Worm (Caenorhabditis elegans) whole organism, L3 larva: ENCODE results near the gene oig-8.

Experiments
- ZK546.5 ChIP-seq: sonication (generic microtip); optimal IDR thresholded peaks from 2 replicates; lab custom pipeline; 2017; ENCODE audit warnings: missing biosample characterization, missing genetic modification characterization
- aly-2 ChIP-seq: fragments of 150-350 bp; optimal IDR thresholded peaks from 2 replicates; lab custom pipeline; 2014; ENCODE audit warnings: missing biosample characterization, missing genetic modification characterization
- ama-1 ChIP-seq: fragments of 150-350 bp; optimal IDR thresholded peaks from 2 replicates; lab custom pipeline; 2018
- ceh-16 ChIP-seq: sonication (generic microtip); optimal IDR thresholded peaks from 2 replicates; lab custom pipeline; 2017; ENCODE audit warnings: missing biosample characterization, missing genetic modification characterization
- ceh-28 ChIP-seq: fragments of 150-350 bp; optimal IDR thresholded peaks from 2 replicates; lab custom pipeline; 2014; ENCODE audit warnings: missing biosample characterization, missing genetic modification reagents, missing genetic modification characterization
- ceh-82 ChIP-seq: fragments of 150-350 bp; optimal IDR thresholded peaks from 2 replicates; lab custom pipeline; 2014; ENCODE audit warnings: missing biosample characterization, missing genetic modification characterization
- ceh-9 ChIP-seq: sonication (generic microtip); optimal IDR thresholded peaks from 2 replicates; lab custom pipeline; 2018; ENCODE audit warnings: missing biosample characterization, missing genetic modification characterization
- daf-12 ChIP-seq: fragments of 150-350 bp; optimal IDR thresholded peaks from 2 replicates; lab custom pipeline; 2014; ENCODE audit warnings: missing biosample characterization, missing genetic modification reagents, missing genetic modification characterization
- egl-27 ChIP-seq: sonication (generic microtip); optimal IDR thresholded peaks from 4 replicates; lab custom pipeline; 2017; ENCODE audit warnings: missing biosample characterization, missing genetic modification reagents, missing genetic modification characterization
- egl-5 ChIP-seq: fragments of 150-350 bp; optimal IDR thresholded peaks from 2 replicates; lab custom pipeline; 2017; ENCODE audit warnings: missing biosample characterization, missing genetic modification reagents, missing genetic modification characterization, inconsistent platforms
- elt-2 ChIP-seq: sonication (generic microtip); optimal IDR thresholded peaks from 2 replicates; lab custom pipeline; 2016; ENCODE audit warnings: missing genetic modification reagents, mild to moderate bottlenecking, missing genetic modification characterization, missing compliant biosample characterization
- elt-3 ChIP-seq, 3 experiments: fragments of 150-350 bp in 1 of 3; sonication (generic microtip) in 2 of 3; optimal IDR thresholded peaks; 2 replicates in 2 of 3; 4 replicates in 1 of 3; lab custom pipeline; 2014 to 2017; ENCODE audit warnings: missing biosample characterization in 3 of 3, missing genetic modification characterization in 3 of 3
- eor-1 ChIP-seq, 2 experiments: fragments of 150-350 bp; optimal IDR thresholded peaks; 2 replicates each; lab custom pipeline; 2014 to 2018; ENCODE audit warnings: missing biosample characterization in 2 of 2, missing genetic modification characterization in 2 of 2
- fkh-10 ChIP-seq: sonication (generic microtip); optimal IDR thresholded peaks from 2 replicates; lab custom pipeline; 2017; ENCODE audit warnings: missing biosample characterization, missing genetic modification reagents, missing genetic modification characterization
- fkh-2 ChIP-seq: fragments of 150-350 bp; optimal IDR thresholded peaks from 2 replicates; lab custom pipeline; 2014; ENCODE audit warnings: missing biosample characterization, missing genetic modification reagents, missing genetic modification characterization
- fos-1 ChIP-seq: fragments of 150-350 bp; optimal IDR thresholded peaks from 2 replicates; lab custom pipeline; 2014; ENCODE audit warnings: missing biosample characterization, missing genetic modification characterization
- hmg-11 ChIP-seq: sonication (generic microtip); optimal IDR thresholded peaks from 2 replicates; lab custom pipeline; 2016; ENCODE audit warnings: missing genetic modification characterization, missing compliant biosample characterization
- jun-1 ChIP-seq: fragments of 150-350 bp; optimal IDR thresholded peaks from 2 replicates; lab custom pipeline; 2014; ENCODE audit warnings: missing biosample characterization, missing genetic modification reagents, missing genetic modification characterization
- lin-15B ChIP-seq: fragments of 150-350 bp; optimal IDR thresholded peaks from 2 replicates; lab custom pipeline; 2014; ENCODE audit warnings: missing biosample characterization, missing genetic modification characterization
- lin-39 ChIP-seq: fragments of 150-350 bp; optimal IDR thresholded peaks from 2 replicates; lab custom pipeline; 2018; ENCODE audit warnings: missing biosample characterization, missing genetic modification reagents, missing genetic modification characterization
- lsy-12 ChIP-seq: sonication (generic microtip); optimal IDR thresholded peaks from 2 replicates; lab custom pipeline; 2016; ENCODE audit warnings: mild to moderate bottlenecking, missing genetic modification characterization, missing compliant biosample characterization
- mdl-1 ChIP-seq: fragments of 150-350 bp; optimal IDR thresholded peaks from 2 replicates; lab custom pipeline; 2014; ENCODE audit warnings: missing biosample characterization, missing genetic modification characterization
- mml-1 ChIP-seq: fragments of 150-350 bp; sonication (generic microtip); optimal IDR thresholded peaks from 3 replicates; lab custom pipeline; 2014; ENCODE audit warnings: missing biosample characterization, missing genetic modification characterization
- nfya-1 ChIP-seq: sonication (generic microtip); optimal IDR thresholded peaks from 2 replicates; lab custom pipeline; 2017; ENCODE audit warnings: missing genetic modification characterization, mild to moderate bottlenecking, missing compliant biosample characterization, antibody characterized with exemption, moderate library complexity; ENCODE audit not compliant: insufficient read depth
- nhr-11 ChIP-seq: fragments of 150-350 bp; optimal IDR thresholded peaks from 2 replicates; lab custom pipeline; 2014; ENCODE audit warnings: missing biosample characterization, missing genetic modification characterization
- nhr-12 ChIP-seq: fragments of 150-350 bp; optimal IDR thresholded peaks from 2 replicates; lab custom pipeline; 2014; ENCODE audit warnings: missing biosample characterization, missing genetic modification characterization
- nhr-23 ChIP-seq: fragments of 150-350 bp; optimal IDR thresholded peaks from 2 replicates; lab custom pipeline; 2014; ENCODE audit warnings: missing biosample characterization, missing genetic modification reagents, missing genetic modification characterization
- nhr-237 ChIP-seq: fragments of 150-350 bp; optimal IDR thresholded peaks from 2 replicates; lab custom pipeline; 2014; ENCODE audit warnings: missing biosample characterization, missing genetic modification characterization
- nhr-25 ChIP-seq: sonication (generic microtip); optimal IDR thresholded peaks from 2 replicates; lab custom pipeline; 2017; ENCODE audit warnings: missing biosample characterization, missing genetic modification characterization
- nhr-28 ChIP-seq: fragments of 150-350 bp; optimal IDR thresholded peaks from 2 replicates; lab custom pipeline; 2014; ENCODE audit warnings: missing biosample characterization, missing genetic modification characterization
- nhr-76 ChIP-seq: fragments of 150-350 bp; sonication (generic microtip); optimal IDR thresholded peaks from 5 replicates; lab custom pipeline; 2014; ENCODE audit warnings: missing biosample characterization, missing genetic modification characterization
- nhr-77 ChIP-seq: fragments of 150-350 bp; optimal IDR thresholded peaks from 2 replicates; lab custom pipeline; 2014; ENCODE audit warnings: missing biosample characterization, missing genetic modification characterization
- pha-4 ChIP-seq: fragments of 150-350 bp; optimal IDR thresholded peaks from 2 replicates; lab custom pipeline; 2014; ENCODE audit warnings: missing biosample characterization, missing genetic modification reagents, missing genetic modification characterization
- pqm-1 ChIP-seq: fragments of 150-350 bp; optimal IDR thresholded peaks from 2 replicates; lab custom pipeline; 2017; ENCODE audit warnings: missing biosample characterization, missing genetic modification characterization, inconsistent platforms
- sea-2 ChIP-seq: fragments of 150-350 bp; sonication (generic microtip); optimal IDR thresholded peaks from 4 replicates; lab custom pipeline; 2014; ENCODE audit warnings: missing biosample characterization, missing genetic modification reagents, missing genetic modification characterization
- snpc-4 ChIP-seq: fragments of 150-350 bp; optimal IDR thresholded peaks from 2 replicates; lab custom pipeline; 2014; ENCODE audit warnings: missing biosample characterization, missing genetic modification characterization
- unc-39 ChIP-seq: sonication (generic microtip); optimal IDR thresholded peaks from 4 replicates; lab custom pipeline; 2017; ENCODE audit warnings: missing biosample characterization, missing genetic modification characterization
- unc-62 ChIP-seq: fragments of 150-350 bp; sonication (generic microtip); optimal IDR thresholded peaks from 4 replicates; lab custom pipeline; 2014; ENCODE audit warnings: missing biosample characterization, missing genetic modification reagents, missing genetic modification characterization
- zag-1 ChIP-seq: fragments of 150-350 bp; optimal IDR thresholded peaks from 2 replicates; lab custom pipeline; 2014; ENCODE audit warnings: missing biosample characterization, missing genetic modification characterization
- ztf-11 ChIP-seq: fragments of 150-350 bp; optimal IDR thresholded peaks from 2 replicates; lab custom pipeline; 2014; ENCODE audit warnings: missing biosample characterization, missing genetic modification characterization
- ztf-4 ChIP-seq: fragments of 150-350 bp; optimal IDR thresholded peaks from 2 replicates; lab custom pipeline; 2014; ENCODE audit warnings: missing biosample characterization, missing genetic modification characterization

oig-8 gene

DNA sequence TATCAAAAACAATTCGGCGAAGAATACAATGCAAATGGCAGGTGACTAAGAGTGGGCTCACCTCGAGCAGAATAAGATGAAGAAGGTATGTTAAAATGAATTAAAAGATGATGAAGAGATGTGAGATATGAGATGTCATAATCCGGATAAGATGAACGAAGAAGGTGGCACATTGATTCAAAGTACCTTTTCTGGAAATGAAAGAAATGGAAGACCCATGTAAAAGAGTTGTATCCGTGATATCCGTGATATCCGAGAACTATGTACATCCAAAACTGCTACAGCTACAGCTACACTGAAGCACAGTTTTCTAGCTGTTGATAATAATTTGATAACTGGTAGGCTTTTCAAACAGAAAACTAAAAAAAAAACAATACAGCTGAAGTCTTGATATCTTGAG lies at the start of gene oig-8:
oig-8 (minus strand) TSS at position 101 of the 400 bp plus-strand sequence.
- TF ChIP-seq jun-1 (tag; lab: Kevin White, UChicago) (no peak), hmg-11 (tag; lab: Kevin White, UChicago) (no peak), nfya-1 (no peak), unc-39 (tag; lab: Kevin White, UChicago) (no peak), nhr-25 (tag; lab: Kevin White, UChicago) (no peak), ZK546.5 (tag; lab: Kevin White, UChicago) (no peak), nhr-77 (no peak), mml-1 (tag; lab: Kevin White, UChicago) (no peak), nhr-23 (tag; lab: Kevin White, UChicago) (no peak), nhr-76 (tag; lab: Kevin White, UChicago) (no peak), egl-27 (tag; lab: Kevin White, UChicago) (no peak), nhr-28 (no peak), ceh-28 (tag; lab: Kevin White, UChicago) (no peak), eor-1 (tag; optimal IDR thresholded peaks at IDR 0.05; lab: Kevin White, UChicago) (no peak), egl-5 (no peak), elt-3 (tag; optimal IDR thresholded peaks at IDR 0.05; lab: Kevin White, UChicago) (no peak), lin-39 (no peak), pha-4 (tag; lab: Kevin White, UChicago) (no peak)

DNA sequence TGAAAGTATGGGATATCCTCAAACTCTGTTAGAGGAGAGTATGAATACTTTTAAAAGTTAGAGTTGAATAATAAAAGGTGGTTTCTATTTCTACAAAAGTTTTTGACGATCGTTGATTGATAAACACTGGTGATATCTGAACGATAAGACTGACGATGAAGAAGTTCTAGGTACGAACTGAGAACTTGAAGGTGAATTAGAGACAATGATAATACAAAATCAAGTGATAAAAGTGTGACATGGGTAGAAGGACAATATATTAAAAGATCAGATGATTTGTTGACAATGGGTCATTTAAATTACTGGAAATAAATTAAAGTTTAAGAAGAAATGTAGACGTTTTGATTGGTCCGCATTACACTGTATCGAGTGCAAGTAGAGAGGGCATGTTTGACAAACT lies 46.5 kb upstream of the oig-8 start, which contains the start of gene C18H9.5:
C18H9.5 (minus strand) TSS at position 179 of the 400 bp plus-strand sequence.
- TF ChIP-seq fkh-2 (no peak), unc-62 (GFP tag; lab: Kevin White, UChicago) (no peak), ztf-11 (tag; lab: Kevin White, UChicago) (no peak), ceh-16 (no peak)

DNA sequence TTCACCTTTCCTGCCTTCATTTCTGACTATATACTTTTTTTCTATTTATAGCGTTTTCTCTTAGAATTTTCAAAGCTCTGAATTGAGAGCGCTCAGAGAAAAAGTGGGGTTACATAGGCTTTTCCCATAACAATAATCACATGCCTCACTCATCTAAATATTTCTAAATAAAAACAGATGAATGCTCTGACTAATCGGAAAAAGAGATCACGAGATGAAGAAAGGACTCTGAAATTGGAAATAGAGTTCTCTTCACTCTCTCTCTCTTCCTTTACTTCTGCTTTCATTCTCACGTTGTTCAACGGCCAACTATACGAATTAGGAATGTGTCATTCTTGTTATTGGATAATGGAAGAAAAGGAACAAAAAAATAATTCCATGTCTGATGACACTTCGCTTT lies 40.2 kb upstream of the oig-8 start:
- TF ChIP-seq mml-1 (tag; lab: Kevin White, UChicago) (no peak), fkh-10 (GFP tag; lab: Kevin White, UChicago) (no peak), lin-39 (no peak), ceh-16 (no peak), pha-4 (tag; lab: Kevin White, UChicago) (no peak), pqm-1 (tag; lab: Kevin White, UChicago) (no peak), nhr-11 (tag; lab: Kevin White, UChicago) (peak; percentile 63)

DNA sequence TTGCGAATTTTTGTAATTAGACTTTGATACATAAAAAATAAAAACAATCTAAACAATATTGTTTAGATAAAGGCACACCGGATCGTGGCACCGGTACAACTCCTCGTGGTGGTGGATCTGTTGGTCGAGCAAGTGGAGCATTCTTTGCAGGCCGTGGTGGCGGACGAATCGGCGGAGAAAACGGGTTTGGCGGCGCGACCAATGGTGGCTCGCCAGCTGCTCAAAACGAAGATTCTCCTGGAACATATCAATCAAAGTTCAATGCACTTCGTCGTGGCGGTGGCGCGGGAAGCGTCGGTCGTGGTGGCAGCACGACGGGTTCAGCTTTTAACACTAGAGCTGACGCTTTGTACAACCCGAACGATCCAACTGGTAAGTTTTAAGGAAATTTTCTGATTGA lies 37.0 kb upstream of the oig-8 start:
- TF ChIP-seq ceh-82 (no peak), elt-2 (tag; lab: Kevin White, UChicago) (no peak), fkh-10 (GFP tag; lab: Kevin White, UChicago) (no peak), nhr-11 (tag; lab: Kevin White, UChicago) (no peak)
- TF ChIP-seq, all 47 proteins: peak for 0

DNA sequence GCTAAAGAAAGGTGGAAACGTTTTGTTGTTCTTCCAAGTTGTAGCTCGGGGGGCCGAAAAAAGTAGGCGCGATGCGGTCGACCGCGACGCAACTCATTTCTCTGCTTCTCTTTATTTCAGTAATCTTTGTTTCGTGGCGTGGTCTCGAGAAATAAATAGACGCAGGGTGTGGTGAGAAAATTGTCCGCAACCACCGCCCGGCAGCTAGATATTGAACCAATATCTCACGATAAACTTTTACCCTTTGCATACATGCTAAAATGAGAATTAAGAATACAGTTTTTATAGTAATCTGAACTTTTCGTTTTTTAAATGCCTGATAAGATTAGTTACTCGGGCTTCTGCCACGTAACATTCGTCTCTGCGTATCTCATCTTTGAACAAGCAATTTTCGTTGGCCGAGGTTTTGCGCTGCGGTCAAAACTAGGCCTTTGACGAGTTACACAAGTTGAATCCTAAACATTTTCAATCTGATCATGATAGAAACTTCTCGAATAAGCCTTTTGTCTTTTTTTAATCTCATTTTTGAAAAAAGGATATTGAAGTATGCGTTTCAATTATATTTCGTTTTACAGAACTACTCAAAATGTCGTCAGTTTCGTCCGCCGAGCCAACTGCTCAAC lies 34.8 kb upstream of the oig-8 start, which contains the start of gene gyf-1:
gyf-1 (plus strand) TSS at position 573 of the 623 bp plus-strand sequence.
- TF ChIP-seq fkh-2 (no peak), ceh-28 (tag; lab: Kevin White, UChicago) (no peak), daf-12 (tag; lab: Kevin White, UChicago) (no peak), elt-2 (tag; lab: Kevin White, UChicago) (peak; percentile 58), ztf-11 (tag; lab: Kevin White, UChicago) (no peak), aly-2 (tag; lab: Kevin White, UChicago) (no peak), unc-62 (GFP tag; lab: Kevin White, UChicago) (no peak), nhr-237 (tag; lab: Kevin White, UChicago) (no peak), nhr-11 (tag; lab: Kevin White, UChicago) (no peak), mml-1 (tag; lab: Kevin White, UChicago) (no peak), eor-1 (tag; optimal IDR thresholded peaks at IDR 0.05; lab: Kevin White, UChicago) (no peak), nfya-1 (peak; percentile 63), nhr-23 (tag; lab: Kevin White, UChicago) (peak; percentile 0), nhr-77 (no peak), mdl-1 (tag; lab: Kevin White, UChicago) (no peak), sea-2 (GFP tag; lab: Kevin White, UChicago) (no peak), ztf-4 (no peak), lin-15B (tag; lab: Kevin White, UChicago) (peak; percentile 73), fos-1 (tag; lab: Kevin White, UChicago) (no peak), lsy-12 (tag; lab: Kevin White, UChicago) (no peak), nhr-25 (tag; lab: Kevin White, UChicago) (no peak), lin-39 (peak; percentile 66), pha-4 (tag; lab: Kevin White, UChicago) (peak; percentile 7), nhr-12 (tag; lab: Kevin White, UChicago) (no peak), elt-3 (tag; optimal IDR thresholded peaks at IDR 0.05; lab: Kevin White, UChicago) (no peak), ama-1 (no peak), hmg-11 (tag; lab: Kevin White, UChicago) (no peak), egl-5 (peak; percentile 31), zag-1 (no peak), ceh-9 (tag; lab: Kevin White, UChicago) (no peak), egl-27 (tag; lab: Kevin White, UChicago) (no peak), snpc-4 (peak; percentile 61), pqm-1 (tag; lab: Kevin White, UChicago) (peak; percentile 20)
